Fruit fly (Drosophila melanogaster) whole organism, prepupa: ENCODE measurements around the gene CG11905.

Source experiments
- CG11294 ChIP-seq: fragments of 200-800 bp; sonication (Bioruptor generic); IDR thresholded peaks from 2 replicates; pipeline ENCODE4 v1.3.6; 2022; ENCODE audit warnings: missing biosample characterization, missing genetic modification characterization
- CG11762 ChIP-seq: fragments of 200-800 bp; sonication (Bioruptor generic); optimal IDR thresholded peaks from 3 replicates; lab custom pipeline; 2016; ENCODE audit warnings: missing biosample characterization, missing genetic modification characterization; ENCODE audit not compliant: insufficient read depth
- CG15336 ChIP-seq: fragments of 200-800 bp; sonication (Bioruptor generic); IDR thresholded peaks from 2 replicates; pipeline ENCODE4 v1.3.6; 2022; ENCODE audit warnings: missing biosample characterization, missing genetic modification characterization
- CG1621 ChIP-seq: fragments of 200-800 bp; sonication (Bioruptor generic); optimal IDR thresholded peaks from 3 replicates; lab custom pipeline; 2018; ENCODE audit warnings: missing biosample characterization, mild to moderate bottlenecking, missing genetic modification characterization
- CG16779 ChIP-seq: fragments of 200-800 bp; sonication (Bioruptor generic); optimal IDR thresholded peaks from 3 replicates; lab custom pipeline; 2017; ENCODE audit warnings: missing biosample characterization, mild to moderate bottlenecking, missing genetic modification characterization
- CG3032 ChIP-seq: fragments of 200-800 bp; optimal IDR thresholded peaks from 2 replicates; lab custom pipeline; 2019; ENCODE audit warnings: missing biosample characterization, mild to moderate bottlenecking, missing genetic modification characterization, moderate library complexity
- CG31627 ChIP-seq: fragments of 200-800 bp; sonication (Bioruptor generic); optimal IDR thresholded peaks from 3 replicates; lab custom pipeline; 2016; ENCODE audit warnings: missing biosample characterization, missing genetic modification characterization
- CG32006 ChIP-seq: fragments of 200-800 bp; sonication (Bioruptor generic); optimal IDR thresholded peaks from 3 replicates; lab custom pipeline; 2017; ENCODE audit warnings: missing biosample characterization, mild to moderate bottlenecking, missing genetic modification characterization
- CG34406 ChIP-seq: fragments of 200-800 bp; sonication (Bioruptor generic); optimal IDR thresholded peaks from 3 replicates; lab custom pipeline; 2016; ENCODE audit warnings: missing biosample characterization, missing genetic modification characterization
- CG3919 ChIP-seq: fragments of 200-800 bp; sonication (Bioruptor generic); optimal IDR thresholded peaks from 3 replicates; lab custom pipeline; 2016; ENCODE audit warnings: missing biosample characterization, missing genetic modification characterization
- CG6276 ChIP-seq: fragments of 200-800 bp; sonication (Bioruptor generic); optimal IDR thresholded peaks from 2 replicates; lab custom pipeline; 2017; ENCODE audit warnings: missing biosample characterization, mild to moderate bottlenecking, missing genetic modification characterization
- CG6792 ChIP-seq: fragments of 200-800 bp; sonication (Bioruptor generic); optimal IDR thresholded peaks from 3 replicates; lab custom pipeline; 2016; ENCODE audit warnings: missing biosample characterization, missing genetic modification characterization
- CG6808 ChIP-seq: fragments of 200-800 bp; sonication (Bioruptor generic); optimal IDR thresholded peaks from 3 replicates; lab custom pipeline; 2017; ENCODE audit warnings: missing biosample characterization, missing genetic modification characterization, mild to moderate bottlenecking, moderate library complexity, missing genetic modification reagents
- CG6854 ChIP-seq: fragments of 200-800 bp; sonication (Bioruptor generic); optimal IDR thresholded peaks from 2 replicates; lab custom pipeline; 2017; ENCODE audit warnings: missing biosample characterization, mild to moderate bottlenecking, missing genetic modification characterization
- CG7368 ChIP-seq: fragments of 200-800 bp; sonication (Bioruptor generic); optimal IDR thresholded peaks from 3 replicates; lab custom pipeline; 2016; ENCODE audit warnings: missing biosample characterization, missing genetic modification characterization
- CG8119 ChIP-seq: fragments of 200-800 bp; sonication (Bioruptor generic); IDR thresholded peaks from 3 replicates; pipeline ENCODE4 v1.3.6; 2022; ENCODE audit warnings: missing biosample characterization, missing genetic modification characterization
- Eip75B ChIP-seq: fragments of 200-800 bp; sonication (Bioruptor generic); optimal IDR thresholded peaks from 3 replicates; lab custom pipeline; 2016; ENCODE audit warnings: missing biosample characterization, missing genetic modification characterization
- Eip78C ChIP-seq: fragments of 200-800 bp; sonication (Bioruptor generic); peaks from one replicate; lab custom pipeline; 2016; ENCODE audit warnings: missing biosample characterization, missing genetic modification characterization
- Eip93F ChIP-seq: fragments of 200-800 bp; sonication (Bioruptor generic); optimal IDR thresholded peaks from 2 replicates; lab custom pipeline; 2016; ENCODE audit warnings: missing biosample characterization, mild to moderate bottlenecking, missing genetic modification characterization
- Hr4 ChIP-seq: fragments of 200-800 bp; sonication (Bioruptor generic); optimal IDR thresholded peaks from 3 replicates; lab custom pipeline; 2016; ENCODE audit warnings: missing biosample characterization, missing genetic modification characterization
- Met ChIP-seq: fragments of 200-800 bp; sonication (Bioruptor generic); optimal IDR thresholded peaks from 3 replicates; lab custom pipeline; 2016; ENCODE audit warnings: missing biosample characterization, missing genetic modification characterization
- Sox14 ChIP-seq: fragments of 200-800 bp; sonication (Bioruptor generic); optimal IDR thresholded peaks from 3 replicates; lab custom pipeline; 2016; ENCODE audit warnings: missing biosample characterization, missing genetic modification characterization
- achi ChIP-seq: fragments of 200-800 bp; sonication (Bioruptor generic); optimal IDR thresholded peaks from 3 replicates; lab custom pipeline; 2016; ENCODE audit warnings: missing biosample characterization, missing genetic modification characterization
- acj6 ChIP-seq: fragments of 200-800 bp; sonication (Bioruptor generic); optimal IDR thresholded peaks from 3 replicates; lab custom pipeline; 2016; ENCODE audit warnings: missing biosample characterization, missing genetic modification characterization
- dac ChIP-seq: fragments of 200-800 bp; sonication (Bioruptor generic); optimal IDR thresholded peaks from 2 replicates; lab custom pipeline; 2017; ENCODE audit warnings: missing biosample characterization, mild to moderate bottlenecking, missing genetic modification characterization
- dsx ChIP-seq: fragments of 200-800 bp; optimal IDR thresholded peaks from 3 replicates; lab custom pipeline; 2019; ENCODE audit warnings: missing biosample characterization, mild to moderate bottlenecking, missing genetic modification characterization, moderate library complexity; ENCODE audit not compliant: poor library complexity, severe bottlenecking
- eg ChIP-seq: fragments of 200-800 bp; sonication (Bioruptor generic); IDR thresholded peaks from 3 replicates; pipeline ENCODE4 v1.3.6; 2022; ENCODE audit warnings: missing biosample characterization, missing genetic modification characterization
- esn ChIP-seq: fragments of 200-800 bp; sonication (Bioruptor generic); optimal IDR thresholded peaks from 2 replicates; lab custom pipeline; 2016; ENCODE audit warnings: missing biosample characterization, mild to moderate bottlenecking, missing genetic modification characterization, moderate library complexity
- fd85E ChIP-seq: fragments of 200-800 bp; sonication (Bioruptor generic); optimal IDR thresholded peaks from 3 replicates; lab custom pipeline; 2016; ENCODE audit warnings: missing biosample characterization, missing genetic modification characterization
- fkh ChIP-seq: fragments of 200-800 bp; sonication (Bioruptor generic); optimal IDR thresholded peaks from 3 replicates; lab custom pipeline; 2017; ENCODE audit warnings: missing biosample characterization, mild to moderate bottlenecking, missing genetic modification characterization, moderate library complexity
- lz ChIP-seq: fragments of 200-800 bp; sonication (Bioruptor generic); optimal IDR thresholded peaks from 3 replicates; lab custom pipeline; 2016; ENCODE audit warnings: missing biosample characterization, missing genetic modification characterization
- net ChIP-seq: fragments of 200-800 bp; sonication (Bioruptor generic); optimal IDR thresholded peaks from 3 replicates; lab custom pipeline; 2016; ENCODE audit warnings: missing biosample characterization, missing genetic modification characterization
- pdm3 ChIP-seq: fragments of 200-800 bp; sonication (Bioruptor generic); optimal IDR thresholded peaks from 3 replicates; lab custom pipeline; 2016; ENCODE audit warnings: missing biosample characterization, missing genetic modification characterization
- salr ChIP-seq, 2 experiments: fragments of 200-800 bp; sonication (Bioruptor generic); optimal IDR thresholded peaks; 3 replicates each; lab custom pipeline; 2016 to 2018; ENCODE audit warnings: missing biosample characterization in 2 of 2, missing genetic modification characterization in 2 of 2, mild to moderate bottlenecking in 1 of 2
- spab ChIP-seq: fragments of 200-800 bp; sonication (Bioruptor generic); optimal IDR thresholded peaks from 2 replicates; lab custom pipeline; 2017; ENCODE audit warnings: missing biosample characterization, mild to moderate bottlenecking, missing genetic modification characterization, missing genetic modification reagents
- svp ChIP-seq: fragments of 200-800 bp; sonication (Bioruptor generic); peaks from one replicate; lab custom pipeline; 2016; ENCODE audit warnings: missing biosample characterization, missing genetic modification characterization
- topi ChIP-seq: fragments of 200-800 bp; sonication (Bioruptor generic); optimal IDR thresholded peaks from 3 replicates; lab custom pipeline; 2016; ENCODE audit warnings: missing biosample characterization, missing genetic modification characterization
- vri ChIP-seq: fragments of 200-800 bp; sonication (Bioruptor generic); optimal IDR thresholded peaks from 3 replicates; lab custom pipeline; 2016; ENCODE audit warnings: missing biosample characterization, mild to moderate bottlenecking, missing genetic modification characterization

The CG11905 gene

dm6 chr3L:16890650-16891336 is 44.5 kb downstream of the CG11905 start (continued):
- TF ChIP-seq CG3919 (GFP tag; lab: Kevin White, UChicago): peak; percentile 87
- peak; percentile 67 for TF ChIP-seq CG11294
- peak; percentile 92 for TF ChIP-seq CG32006 (GFP tag; lab: Kevin White, UChicago)
- TF ChIP-seq eg (GFP tag; lab: Robert Waterston, UW): peak; percentile 94
- peak; percentile 65 for TF ChIP-seq CG7368 (GFP tag; lab: Kevin White, UChicago)
- no peak for TF ChIP-seq Eip93F (GFP tag; lab: Kevin White, UChicago)
- peak; percentile 86 for TF ChIP-seq net (GFP tag; lab: Kevin White, UChicago)
- peak; percentile 70 for TF ChIP-seq CG6808 (GFP tag; lab: Kevin White, UChicago)
- TF ChIP-seq lz (GFP tag; lab: Kevin White, UChicago): peak; percentile 88
- peak; percentile 76 for TF ChIP-seq CG1621 (tag; lab: Kevin White, UChicago)
- TF ChIP-seq CG16779: peak; percentile 74
- TF ChIP-seq vri (GFP tag; lab: Kevin White, UChicago): peak; percentile 95
- peak; percentile 92 for TF ChIP-seq svp (GFP tag; lab: Kevin White, UChicago)
- TF ChIP-seq CG15336 (GFP tag; lab: Robert Waterston, UW): peak; percentile 92
- TF ChIP-seq dac (GFP tag; lab: Kevin White, UChicago): peak; percentile 74
- TF ChIP-seq CG6276 (GFP tag; lab: Kevin White, UChicago): peak; percentile 76
- TF ChIP-seq CG6792 (GFP tag; lab: Kevin White, UChicago): peak; percentile 89
- peak; percentile 77 for TF ChIP-seq CG11762 (GFP tag; lab: Kevin White, UChicago)
- peak; percentile 88 for TF ChIP-seq acj6 (GFP tag; lab: Kevin White, UChicago)

dm6 chr3L:16889545-16889944 is 45.8 kb downstream of the CG11905 start:
- TF ChIP-seq CG16779 (no peak), CG6854 (no peak), CG15336 (GFP tag; lab: Robert Waterston, UW) (no peak), fkh (GFP tag; lab: Kevin White, UChicago) (peak; percentile 72), CG3032 (tag; lab: Kevin White, UChicago) (no peak), vri (GFP tag; lab: Kevin White, UChicago) (peak; percentile 15), Met (no peak), Sox14 (GFP tag; lab: Kevin White, UChicago) (no peak), esn (GFP tag; lab: Kevin White, UChicago) (no peak), CG8119 (GFP tag; lab: Robert Waterston, UW) (no peak), spab (GFP tag; lab: Kevin White, UChicago) (no peak), fd85E (GFP tag; lab: Kevin White, UChicago) (no peak)

dm6 chr3L:16887272-16887671 is 48.1 kb downstream of the CG11905 start:
- TF ChIP-seq CG6808 (GFP tag; lab: Kevin White, UChicago) (no peak), vri (GFP tag; lab: Kevin White, UChicago) (no peak), CG15336 (GFP tag; lab: Robert Waterston, UW) (no peak), eg (GFP tag; lab: Robert Waterston, UW) (no peak), Hr4 (GFP tag; lab: Kevin White, UChicago) (no peak), topi (no peak), pdm3 (GFP tag; lab: Kevin White, UChicago) (no peak), Eip75B (no peak), net (GFP tag; lab: Kevin White, UChicago) (no peak), Eip78C (no peak), dsx (no peak), achi (no peak), svp (GFP tag; lab: Kevin White, UChicago) (no peak), CG34406 (GFP tag; lab: Kevin White, UChicago) (no peak), dac (GFP tag; lab: Kevin White, UChicago) (no peak), CG32006 (GFP tag; lab: Kevin White, UChicago) (no peak), CG31627 (GFP tag; lab: Kevin White, UChicago) (no peak), salr (GFP tag; optimal IDR thresholded peaks at IDR 0.05; lab: Kevin White, UChicago) (no peak), CG16779 (no peak), CG6854 (no peak)
